Worm (Caenorhabditis elegans) whole organism, L4 larva: ENCODE results near the gene M03C11.1.
A peak's percentile ranks its signal among the peaks of the same experiment; 100 is the strongest.

Experiments
- F10B5.3 ChIP-seq: sonication (generic microtip); optimal IDR thresholded peaks from 2 replicates; lab custom pipeline; 2016; ENCODE audit warnings: mild to moderate bottlenecking, missing genetic modification characterization, missing compliant biosample characterization
- F26F4.8 ChIP-seq: fragments of 200-800 bp; sonication (Bioruptor generic); conservative IDR thresholded peaks from 2 replicates; pipeline ENCODE4 v1.3.6; 2022; ENCODE audit warnings: missing genetic modification characterization, missing compliant biosample characterization
- F49E8.2 ChIP-seq: sonication (generic microtip); optimal IDR thresholded peaks from 2 replicates; lab custom pipeline; 2016; ENCODE audit warnings: missing compliant biosample characterization, mild to moderate bottlenecking, missing genetic modification characterization, borderline replicate concordance
- T26A8.4 ChIP-seq: fragments of 200-800 bp; sonication (Bioruptor generic); IDR thresholded peaks from 2 replicates; pipeline ENCODE4 v1.3.6; 2022; ENCODE audit warnings: missing genetic modification characterization, missing compliant biosample characterization
- Y48G9A.11 ChIP-seq: fragments of 200-800 bp; sonication (Bioruptor generic); IDR thresholded peaks from 2 replicates; pipeline ENCODE4 v1.3.6; 2022; ENCODE audit warnings: missing genetic modification reagents, missing genetic modification characterization, missing compliant biosample characterization
- Y5F2A.4 ChIP-seq: fragments of 200-800 bp; sonication (Bioruptor generic); optimal IDR thresholded peaks from 2 replicates; lab custom pipeline; 2018; ENCODE audit warnings: mild to moderate bottlenecking, missing genetic modification characterization, missing compliant biosample characterization
- ZK546.5 ChIP-seq, 2 experiments: sonication (generic microtip); optimal IDR thresholded peaks; 2 replicates each; lab custom pipeline; 2017; ENCODE audit warnings: missing biosample characterization in 2 of 2, missing genetic modification characterization in 2 of 2
- aly-2 ChIP-seq: sonication (generic microtip); optimal IDR thresholded peaks from 2 replicates; lab custom pipeline; 2018; ENCODE audit warnings: missing biosample characterization, missing genetic modification characterization
- ceh-20 ChIP-seq: fragments of 200-800 bp; sonication (Bioruptor generic); IDR thresholded peaks from 2 replicates; pipeline ENCODE4 v1.3.6; 2022; ENCODE audit warnings: missing genetic modification reagents, missing genetic modification characterization, missing compliant biosample characterization
- ceh-28 ChIP-seq: fragments of 150-350 bp; optimal IDR thresholded peaks from 2 replicates; lab custom pipeline; 2014; ENCODE audit warnings: missing biosample characterization, missing genetic modification reagents, missing genetic modification characterization
- ceh-32 ChIP-seq: sonication (generic microtip); optimal IDR thresholded peaks from 2 replicates; lab custom pipeline; 2016; ENCODE audit warnings: mild to moderate bottlenecking, missing genetic modification characterization, missing compliant biosample characterization; ENCODE audit not compliant: poor library complexity
- ceh-62 ChIP-seq: sonication (generic microtip); optimal IDR thresholded peaks from 2 replicates; lab custom pipeline; 2017; ENCODE audit warnings: missing biosample characterization, missing genetic modification characterization
- daf-19 ChIP-seq: fragments of 200-800 bp; sonication (Bioruptor generic); conservative IDR thresholded peaks from 2 replicates; pipeline ENCODE4 v1.3.6; 2022; ENCODE audit warnings: missing genetic modification characterization, missing compliant biosample characterization
- dmd-9 ChIP-seq: fragments of 200-800 bp; sonication (Bioruptor generic); IDR thresholded peaks from 2 replicates; pipeline ENCODE4 v1.3.6; 2022; ENCODE audit warnings: missing genetic modification reagents, missing genetic modification characterization, missing compliant biosample characterization
- fkh-10 ChIP-seq: fragments of 150-350 bp; optimal IDR thresholded peaks from 2 replicates; lab custom pipeline; 2014; ENCODE audit warnings: missing biosample characterization, missing genetic modification reagents, missing genetic modification characterization
- gei-8 ChIP-seq: fragments of 200-800 bp; sonication (Bioruptor generic); optimal IDR thresholded peaks from 2 replicates; lab custom pipeline; 2018; ENCODE audit warnings: mild to moderate bottlenecking, missing genetic modification characterization, missing compliant biosample characterization
- hlh-11 ChIP-seq: fragments of 200-800 bp; sonication (Bioruptor generic); optimal IDR thresholded peaks from 2 replicates; lab custom pipeline; 2018; ENCODE audit warnings: mild to moderate bottlenecking, missing genetic modification characterization, missing compliant biosample characterization
- hmg-1.1 ChIP-seq: fragments of 200-800 bp; sonication (Bioruptor generic); IDR thresholded peaks from 2 replicates; pipeline ENCODE4 v1.3.6; 2022; ENCODE audit warnings: missing genetic modification reagents, missing genetic modification characterization, missing compliant biosample characterization
- jun-1 ChIP-seq: fragments of 150-350 bp; optimal IDR thresholded peaks from 2 replicates; lab custom pipeline; 2014; ENCODE audit warnings: missing biosample characterization, missing genetic modification reagents, missing genetic modification characterization
- lin-1 ChIP-seq: fragments of 200-800 bp; sonication (Bioruptor generic); IDR thresholded peaks from 2 replicates; pipeline ENCODE4 v1.3.6; 2022; ENCODE audit warnings: missing genetic modification reagents, missing genetic modification characterization, missing compliant biosample characterization
- lin-13 ChIP-seq: fragments of 150-350 bp; optimal IDR thresholded peaks from 2 replicates; lab custom pipeline; 2014; ENCODE audit warnings: missing biosample characterization, missing genetic modification reagents, missing genetic modification characterization
- lin-15B ChIP-seq: fragments of 150-350 bp; sonication (generic microtip); optimal IDR thresholded peaks from 3 replicates; lab custom pipeline; 2014; ENCODE audit warnings: missing biosample characterization, missing genetic modification characterization
- lin-29 ChIP-seq: fragments of 200-800 bp; sonication (Bioruptor generic); IDR thresholded peaks from 2 replicates; pipeline ENCODE4 v1.3.6; 2022; ENCODE audit warnings: missing genetic modification reagents, missing genetic modification characterization, missing compliant biosample characterization
- lin-38 ChIP-seq: fragments of 200-800 bp; sonication (Bioruptor generic); IDR thresholded peaks from 2 replicates; pipeline ENCODE4 v1.3.6; 2022; ENCODE audit warnings: missing genetic modification reagents, missing genetic modification characterization, missing compliant biosample characterization
- lir-3 ChIP-seq: sonication (generic microtip); optimal IDR thresholded peaks from 2 replicates; lab custom pipeline; 2016; ENCODE audit warnings: mild to moderate bottlenecking, missing genetic modification characterization, missing compliant biosample characterization
- madf-9 ChIP-seq: fragments of 200-800 bp; sonication (Bioruptor generic); conservative IDR thresholded peaks from 2 replicates; pipeline ENCODE4 v1.3.6; 2022; ENCODE audit warnings: missing genetic modification reagents, missing genetic modification characterization, missing compliant biosample characterization
- mdt-29 ChIP-seq: fragments of 200-800 bp; sonication (Bioruptor generic); IDR thresholded peaks from 2 replicates; pipeline ENCODE4 v1.3.6; 2022; ENCODE audit warnings: missing genetic modification reagents, missing genetic modification characterization, missing compliant biosample characterization
- nhr-102 ChIP-seq: sonication (generic microtip); optimal IDR thresholded peaks from 2 replicates; lab custom pipeline; 2016; ENCODE audit warnings: mild to moderate bottlenecking, missing genetic modification characterization, moderate library complexity, missing compliant biosample characterization
- nhr-11 ChIP-seq: fragments of 150-350 bp; optimal IDR thresholded peaks from 2 replicates; lab custom pipeline; 2014; ENCODE audit warnings: missing biosample characterization, missing genetic modification characterization
- nhr-25 ChIP-seq: sonication (generic microtip); optimal IDR thresholded peaks from 2 replicates; lab custom pipeline; 2017; ENCODE audit warnings: missing genetic modification characterization, mild to moderate bottlenecking, missing compliant biosample characterization, antibody characterized with exemption, moderate library complexity, borderline replicate concordance; ENCODE audit not compliant: insufficient read depth
- nhr-28 ChIP-seq: fragments of 150-350 bp; optimal IDR thresholded peaks from 2 replicates; lab custom pipeline; 2014; ENCODE audit warnings: missing biosample characterization, missing genetic modification characterization
- nhr-48 ChIP-seq: sonication (generic microtip); optimal IDR thresholded peaks from 2 replicates; lab custom pipeline; 2016; ENCODE audit warnings: mild to moderate bottlenecking, missing genetic modification characterization, missing compliant biosample characterization
- nhr-6 ChIP-seq: fragments of 150-350 bp; optimal IDR thresholded peaks from 2 replicates; lab custom pipeline; 2014; ENCODE audit warnings: missing biosample characterization, missing genetic modification characterization
- pha-4 ChIP-seq, 2 experiments: fragments of 150-350 bp in 1 of 2; fragments of 200-800 bp in 1 of 2; sonication (Bioruptor generic) in 1 of 2; IDR thresholded peaks in 1 of 2; optimal IDR thresholded peaks in 1 of 2; 2 replicates each; pipeline versions ENCODE4 v1.3.6 to Lab custom; 2014 to 2022; ENCODE audit warnings: missing genetic modification characterization in 2 of 2, missing genetic modification reagents in 2 of 2, missing biosample characterization in 1 of 2, missing compliant biosample characterization in 1 of 2
- saeg-2 ChIP-seq: fragments of 200-800 bp; sonication (Bioruptor generic); IDR thresholded peaks from 2 replicates; pipeline ENCODE4 v1.3.6; 2022; ENCODE audit warnings: missing genetic modification reagents, missing genetic modification characterization, missing compliant biosample characterization
- set-16 ChIP-seq: fragments of 200-800 bp; sonication (Bioruptor generic); IDR thresholded peaks from 2 replicates; pipeline ENCODE4 v1.3.6; 2022; ENCODE audit warnings: missing genetic modification reagents, missing genetic modification characterization, missing compliant biosample characterization
- snpc-1.2 ChIP-seq: fragments of 200-800 bp; sonication (Bioruptor generic); IDR thresholded peaks from 2 replicates; pipeline ENCODE4 v1.3.6; 2022; ENCODE audit warnings: missing genetic modification reagents, missing genetic modification characterization, missing compliant biosample characterization
- snpc-4 ChIP-seq: fragments of 150-350 bp; optimal IDR thresholded peaks from 2 replicates; lab custom pipeline; 2014; ENCODE audit warnings: missing biosample characterization, missing genetic modification characterization
- spr-3 ChIP-seq: fragments of 200-800 bp; sonication (Bioruptor generic); optimal IDR thresholded peaks from 2 replicates; lab custom pipeline; 2018; ENCODE audit warnings: mild to moderate bottlenecking, missing genetic modification characterization, missing compliant biosample characterization
- unc-130 ChIP-seq: sonication (generic microtip); optimal IDR thresholded peaks from 2 replicates; lab custom pipeline; 2016; ENCODE audit warnings: missing genetic modification reagents, missing genetic modification characterization, missing compliant biosample characterization
- unc-39 ChIP-seq: sonication (generic microtip); optimal IDR thresholded peaks from 2 replicates; lab custom pipeline; 2017; ENCODE audit warnings: missing biosample characterization, missing genetic modification characterization
- unc-62 ChIP-seq, 3 experiments: fragments of 150-350 bp in 1 of 3; sonication (generic microtip); optimal IDR thresholded peaks in 2 of 3; peaks in 1 of 3; 1 replicate in 1 of 3; 2 replicates in 2 of 3; lab custom pipeline; 2014 to 2017; ENCODE audit warnings: missing biosample characterization in 3 of 3, missing genetic modification characterization in 3 of 3, missing genetic modification reagents in 3 of 3, missing genotype in 1 of 3
- zfp-2 ChIP-seq: sonication (generic microtip); optimal IDR thresholded peaks from 2 replicates; lab custom pipeline; 2016; ENCODE audit warnings: mild to moderate bottlenecking, missing genetic modification characterization, missing compliant biosample characterization
- zip-2 ChIP-seq: fragments of 150-350 bp; optimal IDR thresholded peaks from 2 replicates; lab custom pipeline; 2014; ENCODE audit warnings: missing biosample characterization, missing genetic modification characterization

M03C11.1 gene

ce11 chrIII:10407198-10407663 is 11.3 kb upstream of the M03C11.1 start, which contains the start of gene hat-1 (continued):
- TF ChIP-seq snpc-4 (tag; lab: Kevin White, UChicago) (peak; percentile 18), ceh-28 (tag; lab: Kevin White, UChicago) (peak; percentile 25), nhr-28 (peak; percentile 53), unc-130 (GFP tag; lab: Kevin White, UChicago) (peak; percentile 82), snpc-1.2 (GFP tag; lab: Robert Waterston, UW) (0 out of 2 replicates have a peak, but pooled peaks have one; percentile 26), F26F4.8 (GFP tag; lab: Robert Waterston, UW) (no peak), mdt-29 (GFP tag; lab: Robert Waterston, UW) (peak; percentile 88), T26A8.4 (GFP tag; lab: Robert Waterston, UW) (peak; percentile 97), lin-38 (GFP tag; lab: Robert Waterston, UW) (peak; percentile 94), zip-2 (peak; percentile 64), aly-2 (no peak), jun-1 (tag; lab: Kevin White, UChicago) (peak; percentile 57), nhr-25 (tag; lab: Kevin White, UChicago) (peak; percentile 89), spr-3 (peak; percentile 84), nhr-11 (tag; lab: Kevin White, UChicago) (peak; percentile 93), Y5F2A.4 (peak; percentile 45), lin-13 (GFP tag; lab: Kevin White, UChicago) (peak; percentile 94), F10B5.3 (tag; lab: Kevin White, UChicago) (peak; percentile 75), madf-9 (GFP tag; lab: Robert Waterston, UW) (peak; percentile 77; the same call in 1 of the 2 replicates), saeg-2 (GFP tag; lab: Robert Waterston, UW) (peak; percentile 93), daf-19 (0 out of 2 replicates have a peak, but pooled peaks have one; percentile 54), unc-39 (tag; lab: Kevin White, UChicago) (no peak), gei-8 (no peak), fkh-10 (GFP tag; lab: Kevin White, UChicago) (peak; percentile 89), ceh-32 (tag; lab: Kevin White, UChicago) (peak; percentile 37), Y48G9A.11 (GFP tag; lab: Robert Waterston, UW) (peak; percentile 75), dmd-9 (peak; percentile 94), lin-29 (GFP tag; lab: Robert Waterston, UW) (peak; percentile 88), nhr-6 (tag; lab: Kevin White, UChicago) (peak; percentile 93), ZK546.5 (tag; optimal IDR thresholded peaks at IDR 0.05; lab: Kevin White, UChicago) (peak in 1 of 2 experiments; percentile 40), lin-1 (GFP tag; lab: Robert Waterston, UW) (peak; percentile 76; the same call in 1 of the 2 replicates), nhr-102 (tag; lab: Kevin White, UChicago) (peak; percentile 94), ceh-20 (GFP tag; lab: Robert Waterston, UW) (peak; percentile 96), set-16 (GFP tag; lab: Robert Waterston, UW) (peak; percentile 87), nhr-48 (tag; lab: Kevin White, UChicago) (peak; percentile 86), hlh-11 (tag; lab: Kevin White, UChicago) (peak; percentile 96), F49E8.2 (tag; lab: Kevin White, UChicago) (peak; percentile 92), hmg-1.1 (GFP tag; lab: Robert Waterston, UW) (peak; percentile 94)

ce11 chrIII:10404918-10405317 is 9.0 kb upstream of the M03C11.1 start, which contains the start of the genes M03C11.3 and chl-1:
Gene M03C11.3, plus strand, starts transcription at chrIII:10405070.
Gene chl-1, minus strand, starts transcription at chrIII:10405240.
- TF ChIP-seq gei-8 (no peak), unc-62 (GFP tag; optimal IDR thresholded peaks at IDR 0.05 in 1 of 2; lab: Kevin White, UChicago) (no peak), unc-62 (tag; optimal IDR thresholded peaks at IDR 0.05; lab: Kevin White, UChicago) (no peak), zfp-2 (no peak), dmd-9 (no peak), pha-4 (GFP tag; IDR thresholded peaks at IDR 0.05; lab: Robert Waterston, UW) (no peak), pha-4 (tag; optimal IDR thresholded peaks at IDR 0.05; lab: Kevin White, UChicago) (no peak), lir-3 (tag; lab: Kevin White, UChicago) (no peak), unc-39 (tag; lab: Kevin White, UChicago) (no peak), nhr-48 (tag; lab: Kevin White, UChicago) (no peak), set-16 (GFP tag; lab: Robert Waterston, UW) (no peak), ceh-62 (no peak), lin-15B (tag; lab: Kevin White, UChicago) (no peak)
